Fruit fly (Drosophila melanogaster) whole organism, pupa: Measurements from ENCODE around the gene TSG101.

Experiments
- CG10348 ChIP-seq: fragments of 200-800 bp; sonication (Bioruptor generic); IDR thresholded peaks from 2 replicates; pipeline ENCODE4 v1.3.6; 2022; ENCODE audit warnings: missing biosample characterization, missing genetic modification characterization
- CG12605 ChIP-seq: fragments of 200-800 bp; sonication (Bioruptor generic); IDR thresholded peaks from 2 replicates; pipeline ENCODE4 v1.3.6; 2022; ENCODE audit warnings: missing biosample characterization, missing genetic modification characterization
- CG32121 ChIP-seq: fragments of 200-800 bp; sonication (Bioruptor generic); IDR thresholded peaks from 2 replicates; pipeline ENCODE4 v1.3.6; 2022; ENCODE audit warnings: missing biosample characterization, missing genetic modification characterization
- CG9948 ChIP-seq: fragments of 200-800 bp; sonication (Bioruptor generic); optimal IDR thresholded peaks from 2 replicates; lab custom pipeline; 2018; ENCODE audit warnings: missing biosample characterization, mild to moderate bottlenecking, missing genetic modification characterization, moderate library complexity
- EcR ChIP-seq: fragments of 200-800 bp; sonication (Bioruptor generic); optimal IDR thresholded peaks from 3 replicates; lab custom pipeline; 2019; ENCODE audit warnings: missing biosample characterization, missing genetic modification characterization, mild to moderate bottlenecking, moderate library complexity, missing genetic modification reagents
- Ets98B ChIP-seq: fragments of 200-800 bp; sonication (Bioruptor generic); IDR thresholded peaks from 2 replicates; pipeline ENCODE4 v1.3.6; 2022; ENCODE audit warnings: missing biosample characterization, missing genetic modification characterization
- Pif1A ChIP-seq: fragments of 200-800 bp; sonication (Bioruptor generic); optimal IDR thresholded peaks from 3 replicates; lab custom pipeline; 2016; ENCODE audit warnings: missing biosample characterization, missing genetic modification characterization
- Pif1B ChIP-seq: fragments of 200-800 bp; sonication (Bioruptor generic); optimal IDR thresholded peaks from 3 replicates; lab custom pipeline; 2016; ENCODE audit warnings: missing biosample characterization, missing genetic modification characterization

DNA sequence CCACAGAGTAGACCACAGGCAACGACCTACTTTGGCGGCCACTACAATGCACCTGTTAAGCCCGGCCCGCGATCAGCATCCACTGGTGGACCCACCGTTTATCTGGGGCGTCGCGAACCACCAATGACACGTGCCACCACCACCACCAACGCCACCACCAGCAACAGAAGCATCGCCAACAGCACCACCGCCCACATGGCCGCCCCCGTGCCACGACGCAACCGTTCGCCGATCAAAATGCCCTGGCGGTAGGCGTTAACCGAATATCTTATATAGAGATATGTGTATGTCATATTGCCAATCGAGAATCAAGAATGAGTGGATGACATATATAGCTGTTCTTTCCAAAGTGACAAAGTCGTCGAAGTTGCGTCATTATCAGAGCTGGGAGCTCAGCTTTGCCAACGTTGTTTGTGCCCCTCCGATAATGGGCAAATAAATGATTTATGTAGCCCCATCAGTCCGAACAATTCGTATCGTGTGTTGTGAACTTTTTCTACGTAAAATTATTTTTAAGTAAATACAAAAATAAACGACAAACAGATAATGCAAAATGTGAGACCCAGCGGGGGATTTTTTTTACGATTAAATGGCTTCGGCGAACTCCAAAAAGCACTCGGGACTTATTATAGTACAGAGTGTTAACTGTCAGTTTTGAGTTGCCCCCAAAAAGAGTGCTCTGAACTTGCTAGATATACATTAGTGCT is 36.9 kb downstream of the TSG101 start:
- TF ChIP-seq Pif1B = no peak
- TF ChIP-seq CG12605 (GFP tag; lab: Robert Waterston, UW) = no peak
- no peak for TF ChIP-seq EcR (GFP tag; lab: Kevin White, UChicago)
- TF ChIP-seq CG32121 (GFP tag; lab: Robert Waterston, UW) = no peak
- TF ChIP-seq CG10348 = no peak
- no peak for TF ChIP-seq Ets98B (GFP tag; lab: Robert Waterston, UW)
- no peak for TF ChIP-seq Pif1A (GFP tag; lab: Kevin White, UChicago)
- no peak for TF ChIP-seq CG9948 (tag; lab: Kevin White, UChicago)
